Worm (Caenorhabditis elegans): ENCODE results near the gene F54D1.1.
A peak's percentile ranks its signal among the peaks of the same experiment; 100 is the strongest.

The F54D1.1 gene

DNA sequence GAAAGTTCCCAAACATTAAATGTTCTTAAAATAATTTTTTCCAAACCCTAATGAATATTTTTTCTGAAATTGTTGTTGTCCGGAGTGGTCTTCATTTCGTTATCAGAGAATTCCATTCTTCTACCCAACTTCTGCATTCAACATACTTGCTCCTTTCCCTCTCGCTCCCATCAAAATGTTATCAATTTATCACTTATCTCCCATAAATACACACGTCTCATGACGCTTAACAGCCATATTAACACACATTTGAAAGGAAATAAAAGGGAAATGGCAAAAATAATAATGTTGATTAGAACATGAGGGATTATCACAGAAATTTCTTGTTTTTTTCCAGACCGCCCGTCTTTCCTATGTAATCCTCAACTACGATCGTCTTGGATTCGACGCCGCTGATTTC, 27.3 kb downstream of the F54D1.1 start (continued):
- no peak for TF ChIP-seq duxl-1 (tag; optimal IDR thresholded peaks at IDR 0.05; ENCODE audit: poor library complexity)
- TF ChIP-seq tag-97 (GFP tag; IDR thresholded peaks at IDR 0.05), result no peak
- no peak for TF ChIP-seq hif-1 (tag; optimal IDR thresholded peaks at IDR 0.05)
- no peak for TF ChIP-seq aly-2 (tag; optimal IDR thresholded peaks at IDR 0.05)
- no peak for TF ChIP-seq lsy-2 (tag; optimal IDR thresholded peaks at IDR 0.05)
- TF ChIP-seq snpc-1.2 (GFP tag; IDR thresholded peaks at IDR 0.05), result no peak
- TF ChIP-seq daf-16 (GFP tag; optimal IDR thresholded peaks at IDR 0.05), result no peak
- peak; percentile 96 for TF ChIP-seq daf-16 (tag; optimal IDR thresholded peaks at IDR 0.05)
- peak; percentile 84 for TF ChIP-seq nhr-77 (tag; optimal IDR thresholded peaks at IDR 0.05)
- TF ChIP-seq lin-29 (GFP tag; IDR thresholded peaks at IDR 0.05), result no peak
- TF ChIP-seq daf-12 (tag; optimal IDR thresholded peaks at IDR 0.05), result no peak
- no peak for TF ChIP-seq ces-1 (GFP tag; optimal IDR thresholded peaks at IDR 0.05)
- TF ChIP-seq nhr-102 (tag; optimal IDR thresholded peaks at IDR 0.05), result no peak
- TF ChIP-seq sdz-12 (GFP tag; optimal IDR thresholded peaks at IDR 0.05), result no peak
- no peak for TF ChIP-seq spr-3 (GFP tag; optimal IDR thresholded peaks at IDR 0.05)
- no peak for TF ChIP-seq snpc-4 (tag; optimal IDR thresholded peaks at IDR 0.05)
- no peak for TF ChIP-seq madf-5 (GFP tag; IDR thresholded peaks at IDR 0.05)
- no peak for TF ChIP-seq aha-1 (tag)
- no peak for TF ChIP-seq Y75B8A.6 (GFP tag; IDR thresholded peaks at IDR 0.05)
- TF ChIP-seq Y105C5A.15 (GFP tag; IDR thresholded peaks at IDR 0.05), result no peak
- no peak for TF ChIP-seq F44E2.7 (GFP tag; IDR thresholded peaks at IDR 0.05)
- TF ChIP-seq lin-15B (tag; optimal IDR thresholded peaks at IDR 0.05), result no peak
- peak; percentile 25 for TF ChIP-seq nhr-6 (tag; optimal IDR thresholded peaks at IDR 0.05)
- TF ChIP-seq nhr-10 (tag; optimal IDR thresholded peaks at IDR 0.05), result no peak
- TF ChIP-seq zip-2 (tag; optimal IDR thresholded peaks at IDR 0.05), result no peak
- no peak for TF ChIP-seq pha-4 (GFP tag; IDR thresholded peaks at IDR 0.05)
- no peak for TF ChIP-seq pha-4 (tag; optimal IDR thresholded peaks at IDR 0.05)
- peak; percentile 33 for TF ChIP-seq hlh-30 (tag; optimal IDR thresholded peaks at IDR 0.05; ENCODE audit: insufficient read depth)
- no peak for TF ChIP-seq rbr-2 (tag; optimal IDR thresholded peaks at IDR 0.05)
- no peak for TF ChIP-seq nhr-25 (tag; optimal IDR thresholded peaks at IDR 0.05; ENCODE audit: borderline replicate concordance, insufficient read depth)
- TF ChIP-seq hlh-11 (tag; optimal IDR thresholded peaks at IDR 0.05), result peak; percentile 82
- no peak for TF ChIP-seq madf-9 (GFP tag; conservative IDR thresholded peaks at IDR 0.05)
- TF ChIP-seq saeg-2 (GFP tag; IDR thresholded peaks at IDR 0.05), result no peak
- TF ChIP-seq nhr-111 (GFP tag; optimal IDR thresholded peaks at IDR 0.05), result no peak
- TF ChIP-seq unc-62 (GFP tag; optimal IDR thresholded peaks at IDR 0.05 in 1 of 2), result no peak
- no peak for TF ChIP-seq unc-62 (tag; optimal IDR thresholded peaks at IDR 0.05)
- peak; percentile 99 for TF ChIP-seq pqm-1 (tag; optimal IDR thresholded peaks at IDR 0.05)
- no peak for TF ChIP-seq dmd-8 (GFP tag; IDR thresholded peaks at IDR 0.05)
- TF ChIP-seq dmd-6 (GFP tag; IDR thresholded peaks at IDR 0.05), result peak; percentile 80
- peak; percentile 6 for TF ChIP-seq mes-2 (tag; optimal IDR thresholded peaks at IDR 0.05; ENCODE audit: poor library complexity, severe bottlenecking)
- no peak for TF ChIP-seq ceh-28 (tag; optimal IDR thresholded peaks at IDR 0.05)
- no peak for TF ChIP-seq T20F7.1 (GFP tag; optimal IDR thresholded peaks at IDR 0.05)
- TF ChIP-seq lin-13 (GFP tag; optimal IDR thresholded peaks at IDR 0.05), result no peak

DNA sequence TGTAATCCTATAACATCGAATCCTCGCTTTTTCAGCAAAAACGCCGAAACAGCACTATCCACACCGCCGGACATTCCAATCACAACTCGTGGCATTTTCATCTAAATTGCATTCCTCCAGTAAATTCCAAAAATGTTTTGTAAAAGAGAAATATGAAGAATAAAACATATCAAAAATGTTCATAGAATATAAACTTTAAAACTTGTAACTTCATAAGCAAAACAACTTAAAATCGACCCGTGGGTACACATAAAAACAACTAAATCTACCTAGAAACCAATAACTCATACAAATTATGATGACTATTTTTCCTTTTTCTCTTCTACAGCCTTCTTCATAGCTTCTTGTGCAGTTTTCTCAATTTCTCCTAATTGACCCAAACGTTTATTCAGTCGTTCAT, 35.2 kb downstream of the F54D1.1 start, which contains the start of gene mttu-1:
TSS of gene mttu-1 (minus strand) at position 101 of the 400 bp plus-strand sequence.
- TF ChIP-seq hmg-1.1 (GFP tag; IDR thresholded peaks at IDR 0.05) (no peak), nhr-111 (GFP tag; optimal IDR thresholded peaks at IDR 0.05) (no peak), ctbp-1 (GFP tag; IDR thresholded peaks at IDR 0.05) (no peak), Y48G9A.11 (GFP tag; IDR thresholded peaks at IDR 0.05) (no peak), nhr-6 (tag; optimal IDR thresholded peaks at IDR 0.05) (no peak), mdl-1 (tag; optimal IDR thresholded peaks at IDR 0.05) (no peak)

Data from whole organism, L4 larva.